Worm (Caenorhabditis elegans) whole organism, L3 larva: ENCODE data around the gene ZK1098.2.

Experiments
- R02D3.7 ChIP-seq: fragments of 150-350 bp; optimal IDR thresholded peaks from 2 replicates; lab custom pipeline; 2014; ENCODE audit warnings: missing biosample characterization, missing genetic modification characterization
- lin-39 ChIP-seq: fragments of 150-350 bp; optimal IDR thresholded peaks from 2 replicates; lab custom pipeline; 2018; ENCODE audit warnings: missing biosample characterization, missing genetic modification reagents, missing genetic modification characterization
- mdl-1 ChIP-seq: fragments of 150-350 bp; optimal IDR thresholded peaks from 2 replicates; lab custom pipeline; 2014; ENCODE audit warnings: missing biosample characterization, missing genetic modification characterization
- nhr-12 ChIP-seq: fragments of 150-350 bp; optimal IDR thresholded peaks from 2 replicates; lab custom pipeline; 2014; ENCODE audit warnings: missing biosample characterization, missing genetic modification characterization
- nhr-25 ChIP-seq: sonication (generic microtip); optimal IDR thresholded peaks from 2 replicates; lab custom pipeline; 2017; ENCODE audit warnings: missing biosample characterization, missing genetic modification characterization
- nhr-28 ChIP-seq: fragments of 150-350 bp; optimal IDR thresholded peaks from 2 replicates; lab custom pipeline; 2014; ENCODE audit warnings: missing biosample characterization, missing genetic modification characterization
- nhr-76 ChIP-seq: fragments of 150-350 bp; sonication (generic microtip); optimal IDR thresholded peaks from 5 replicates; lab custom pipeline; 2014; ENCODE audit warnings: missing biosample characterization, missing genetic modification characterization
- pqm-1 ChIP-seq: fragments of 150-350 bp; optimal IDR thresholded peaks from 2 replicates; lab custom pipeline; 2017; ENCODE audit warnings: missing biosample characterization, missing genetic modification characterization, inconsistent platforms
- snpc-4 ChIP-seq: fragments of 150-350 bp; optimal IDR thresholded peaks from 2 replicates; lab custom pipeline; 2014; ENCODE audit warnings: missing biosample characterization, missing genetic modification characterization
- unc-62 ChIP-seq: fragments of 150-350 bp; sonication (generic microtip); optimal IDR thresholded peaks from 4 replicates; lab custom pipeline; 2014; ENCODE audit warnings: missing biosample characterization, missing genetic modification reagents, missing genetic modification characterization
- zag-1 ChIP-seq: fragments of 150-350 bp; optimal IDR thresholded peaks from 2 replicates; lab custom pipeline; 2014; ENCODE audit warnings: missing biosample characterization, missing genetic modification characterization
- ztf-11 ChIP-seq: fragments of 150-350 bp; optimal IDR thresholded peaks from 2 replicates; lab custom pipeline; 2014; ENCODE audit warnings: missing biosample characterization, missing genetic modification characterization

- TF ChIP-seq R02D3.7 (no peak), unc-62 (GFP tag; lab: Kevin White, UChicago) (no peak), snpc-4 (tag; lab: Kevin White, UChicago) (no peak), nhr-28 (tag; lab: Kevin White, UChicago) (no peak), mdl-1 (no peak), zag-1 (tag; lab: Kevin White, UChicago) (no peak), nhr-76 (no peak), lin-39 (no peak), nhr-12 (tag; lab: Kevin White, UChicago) (no peak), pqm-1 (no peak), nhr-25 (tag; lab: Kevin White, UChicago) (no peak), ztf-11 (tag; lab: Kevin White, UChicago) (no peak)
Measured at ce11 chrIII:9523581-9523980, 5.4 kb upstream of the ZK1098.2 start, which contains the start of gene mrps-23.
